Worm (Caenorhabditis elegans): ENCODE results near the gene ZK1320.2.

DNA sequence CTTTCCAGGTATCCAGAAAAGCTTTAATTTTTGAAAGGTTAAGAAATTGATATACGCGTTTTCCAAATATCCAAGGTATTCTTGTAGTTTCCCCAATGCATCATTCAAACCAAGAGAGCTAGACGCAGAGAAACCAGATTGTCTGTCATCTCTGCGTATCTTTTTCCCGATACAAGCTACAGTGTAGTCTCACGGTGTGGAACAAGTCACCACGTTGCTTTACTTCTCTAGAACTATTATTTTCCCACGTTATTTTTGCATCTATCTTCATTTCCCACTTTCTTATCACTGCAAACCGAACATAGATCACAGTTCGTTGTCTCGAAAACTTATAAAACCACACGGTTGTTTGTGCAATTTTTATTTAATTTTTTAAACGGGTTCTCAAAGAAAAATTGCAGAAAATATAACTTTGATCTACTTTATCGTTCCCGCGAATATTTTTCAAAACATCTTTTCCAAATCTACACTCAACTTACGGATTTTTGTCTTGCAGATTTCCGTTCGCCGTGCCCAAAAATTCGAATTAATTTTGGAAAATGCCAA is 2.5 kb downstream of the ZK1320.2 start, which contains the start of gene gstk-1:
- TF ChIP-seq ceh-14 (tag; optimal IDR thresholded peaks at IDR 0.05) (no peak), pqm-1 (tag; optimal IDR thresholded peaks at IDR 0.05) (no peak), nhr-11 (tag; optimal IDR thresholded peaks at IDR 0.05) (no peak), hlh-13 (GFP tag; optimal IDR thresholded peaks at IDR 0.05) (no peak), pag-3 (tag; optimal IDR thresholded peaks at IDR 0.05; ENCODE audit: borderline replicate concordance) (no peak), zip-5 (tag; optimal IDR thresholded peaks at IDR 0.05) (no peak), dmd-4 (tag; optimal IDR thresholded peaks at IDR 0.05; ENCODE audit: borderline replicate concordance) (no peak), hlh-8 (tag; optimal IDR thresholded peaks at IDR 0.05) (no peak), tbx-2 (tag; optimal IDR thresholded peaks at IDR 0.05) (no peak), nfya-1 (tag; optimal IDR thresholded peaks at IDR 0.05) (no peak), ceh-9 (tag; optimal IDR thresholded peaks at IDR 0.05) (no peak), ceh-22 (tag; optimal IDR thresholded peaks at IDR 0.05) (no peak)
